Fruit fly (Drosophila melanogaster) whole organism, pupa: ENCODE results near the gene CG1792.

Experiments used
- CG32121 ChIP-seq: fragments of 200-800 bp; sonication (Bioruptor generic); IDR thresholded peaks from 2 replicates; pipeline ENCODE4 v1.3.6; 2022; ENCODE audit warnings: missing biosample characterization, missing genetic modification characterization
- CG34367 ChIP-seq: fragments of 200-800 bp; sonication (Bioruptor generic); optimal IDR thresholded peaks from 2 replicates; lab custom pipeline; 2018; ENCODE audit warnings: missing biosample characterization, mild to moderate bottlenecking, missing genetic modification characterization
- CG8301 ChIP-seq: fragments of 200-800 bp; sonication (Bioruptor generic); optimal IDR thresholded peaks from 2 replicates; lab custom pipeline; 2018; ENCODE audit warnings: missing biosample characterization, mild to moderate bottlenecking, missing genetic modification characterization

DNA sequence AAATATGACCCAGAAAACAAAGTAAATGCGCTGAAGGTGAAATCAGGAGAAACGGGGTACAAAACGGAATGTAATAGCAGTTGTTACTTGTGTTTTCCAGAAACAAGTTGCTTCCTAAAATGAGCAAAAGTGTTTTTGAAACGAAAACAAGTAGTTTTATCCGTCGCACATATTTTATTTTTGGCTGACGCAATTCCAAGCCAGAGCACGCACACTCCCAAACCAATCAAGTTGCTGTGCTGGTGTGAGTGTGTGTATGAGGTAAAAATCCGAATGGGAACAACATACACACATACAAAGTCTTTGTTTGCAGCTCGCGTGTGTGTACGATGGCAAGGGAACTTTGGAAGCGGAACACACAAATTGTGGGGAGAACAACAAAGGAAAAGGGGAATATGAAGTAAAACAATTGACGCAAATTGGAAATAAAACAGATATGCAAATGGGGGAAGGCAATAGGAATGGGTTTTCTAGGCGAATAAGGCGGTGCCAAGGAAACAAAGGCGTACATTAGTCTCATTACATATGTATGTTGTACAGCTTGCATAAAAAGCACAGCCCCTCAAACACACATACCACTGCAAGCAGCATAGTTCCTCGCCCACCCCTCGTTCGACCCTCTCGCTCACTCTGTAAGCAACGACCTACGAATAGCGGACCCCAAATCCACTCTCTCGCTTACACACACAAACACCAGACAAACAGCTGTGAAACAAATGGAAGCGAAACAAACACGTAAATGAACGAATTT is 7.5 kb upstream of the CG1792 start:
- TF ChIP-seq CG8301 (tag; lab: Kevin White, UChicago) (no peak), CG32121 (GFP tag; lab: Robert Waterston, UW) (no peak), CG34367 (tag; lab: Kevin White, UChicago) (no peak)
